Fruit fly (Drosophila melanogaster): ENCODE measurements around the gene Pgls.
A peak's percentile ranks its signal among the peaks of the same experiment; 100 is the strongest.

Gene Pgls

DNA sequence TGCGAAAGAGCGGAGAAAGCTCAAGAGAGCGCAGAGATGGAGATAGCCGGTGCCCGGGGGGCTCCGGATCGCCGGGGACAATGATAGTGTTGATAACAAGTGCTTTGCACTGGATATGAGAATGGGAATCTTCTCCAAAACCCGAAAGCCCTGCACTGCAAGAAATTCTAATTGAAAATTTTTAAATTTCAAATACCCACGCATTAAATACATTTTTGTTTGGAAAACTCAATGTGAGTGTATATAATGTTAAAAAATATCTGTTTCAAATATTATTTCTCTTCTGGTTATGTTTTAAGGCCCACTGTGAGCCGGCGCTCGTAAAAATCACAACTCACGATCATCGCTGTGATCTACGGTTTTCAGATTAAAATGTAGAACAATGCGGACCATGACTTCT, 46.0 kb downstream of the Pgls start:
- no peak for TF ChIP-seq CG6808 (GFP tag; optimal IDR thresholded peaks at IDR 0.05)
- peak; percentile 38 for TF ChIP-seq pdm3 (GFP tag; optimal IDR thresholded peaks at IDR 0.05)
- peak; percentile 28 for TF ChIP-seq acj6 (GFP tag; optimal IDR thresholded peaks at IDR 0.05)
- TF ChIP-seq Gug (GFP tag; IDR thresholded peaks at IDR 0.05): no peak
- TF ChIP-seq Sox14 (GFP tag; optimal IDR thresholded peaks at IDR 0.05): peak; percentile 24
- peak; percentile 22 for TF ChIP-seq lz (GFP tag; optimal IDR thresholded peaks at IDR 0.05)
- no peak for TF ChIP-seq Hr38 (GFP tag; optimal IDR thresholded peaks at IDR 0.05)
- no peak for TF ChIP-seq dsx (GFP tag; optimal IDR thresholded peaks at IDR 0.05; ENCODE audit: poor library complexity, severe bottlenecking)
- TF ChIP-seq CG16779 (tag; optimal IDR thresholded peaks at IDR 0.05): no peak
- TF ChIP-seq Smox (GFP tag; optimal IDR thresholded peaks at IDR 0.05): peak; percentile 34
- TF ChIP-seq CG9139 (GFP tag; optimal IDR thresholded peaks at IDR 0.05): no peak
- no peak for TF ChIP-seq ss (GFP tag; optimal IDR thresholded peaks at IDR 0.05)
- no peak for TF ChIP-seq CG11294 (GFP tag; IDR thresholded peaks at IDR 0.05)
- TF ChIP-seq Blimp-1 (GFP tag; optimal IDR thresholded peaks at IDR 0.05): no peak
- peak; percentile 1 for TF ChIP-seq CG3919 (GFP tag; optimal IDR thresholded peaks at IDR 0.05)
- TF ChIP-seq Ets21C (GFP tag; optimal IDR thresholded peaks at IDR 0.05): no peak
- no peak for TF ChIP-seq fkh (GFP tag; optimal IDR thresholded peaks at IDR 0.05)
- TF ChIP-seq CG8632 (GFP tag; optimal IDR thresholded peaks at IDR 0.05): no peak
- TF ChIP-seq Met (GFP tag; optimal IDR thresholded peaks at IDR 0.05): peak; percentile 33
- peak; percentile 21 for TF ChIP-seq Ets96B (tag; optimal IDR thresholded peaks at IDR 0.05)
- TF ChIP-seq Eip75B (GFP tag; optimal IDR thresholded peaks at IDR 0.05): peak; percentile 39
- peak; percentile 38; the same call in 1 of the 3 replicates for TF ChIP-seq eg (GFP tag; IDR thresholded peaks at IDR 0.05)
- TF ChIP-seq CG8119 (GFP tag; IDR thresholded peaks at IDR 0.05): no peak
- TF ChIP-seq cyc (GFP tag; optimal IDR thresholded peaks at IDR 0.05): no peak
- TF ChIP-seq CG6854 (GFP tag; optimal IDR thresholded peaks at IDR 0.05): no peak
- TF ChIP-seq CG32006 (GFP tag; optimal IDR thresholded peaks at IDR 0.05): peak; percentile 27
- TF ChIP-seq achi (GFP tag; optimal IDR thresholded peaks at IDR 0.05): no peak
- TF ChIP-seq CG31627 (GFP tag; optimal IDR thresholded peaks at IDR 0.05): peak; percentile 21
- TF ChIP-seq CG6163 (GFP tag; IDR thresholded peaks at IDR 0.05): no peak; the same call in 2 of the 3 replicates
- no peak for TF ChIP-seq Lpt (GFP tag; optimal IDR thresholded peaks at IDR 0.05)
- peak; percentile 30 for TF ChIP-seq OdsH (GFP tag; optimal IDR thresholded peaks at IDR 0.05)
- no peak for TF ChIP-seq CG10631 (GFP tag; optimal IDR thresholded peaks at IDR 0.05)
- TF ChIP-seq CG4318 (GFP tag; optimal IDR thresholded peaks at IDR 0.05): no peak
- no peak for TF ChIP-seq dac (GFP tag; optimal IDR thresholded peaks at IDR 0.05)
- no peak for TF ChIP-seq fd85E (GFP tag; optimal IDR thresholded peaks at IDR 0.05)
- no peak for TF ChIP-seq CG8319 (GFP tag; optimal IDR thresholded peaks at IDR 0.05)
- TF ChIP-seq CG11902 (GFP tag; optimal IDR thresholded peaks at IDR 0.05): no peak
- TF ChIP-seq Hr39 (GFP tag; optimal IDR thresholded peaks at IDR 0.05): peak; percentile 32
- TF ChIP-seq vri (GFP tag; optimal IDR thresholded peaks at IDR 0.05): no peak
- TF ChIP-seq net (GFP tag; optimal IDR thresholded peaks at IDR 0.05): no peak
- no peak for TF ChIP-seq fd59A (GFP tag; optimal IDR thresholded peaks at IDR 0.05)
- peak; percentile 34 for TF ChIP-seq topi (GFP tag; optimal IDR thresholded peaks at IDR 0.05)
- no peak for TF ChIP-seq CG7368 (GFP tag; optimal IDR thresholded peaks at IDR 0.05)
- no peak for TF ChIP-seq CG15336 (GFP tag; IDR thresholded peaks at IDR 0.05)
- TF ChIP-seq esn (GFP tag; optimal IDR thresholded peaks at IDR 0.05): peak; percentile 39
- TF ChIP-seq svp (GFP tag): peak; percentile 86
- no peak for TF ChIP-seq CG34406 (GFP tag; optimal IDR thresholded peaks at IDR 0.05)
- TF ChIP-seq CG6792 (GFP tag; optimal IDR thresholded peaks at IDR 0.05): peak; percentile 8
- TF ChIP-seq Sox15 (GFP tag; optimal IDR thresholded peaks at IDR 0.05): no peak
- peak; percentile 14 for TF ChIP-seq CG3032 (tag; optimal IDR thresholded peaks at IDR 0.05)
- TF ChIP-seq Hr4 (GFP tag; optimal IDR thresholded peaks at IDR 0.05): no peak
- TF ChIP-seq CG10669 (GFP tag; optimal IDR thresholded peaks at IDR 0.05): no peak
- no peak for TF ChIP-seq spab (GFP tag; optimal IDR thresholded peaks at IDR 0.05)

Data from whole organism, prepupa.